Worm (Caenorhabditis elegans): ENCODE data around the gene mab-21.

ce11 chrIII:4568030-4568429 is 32.5 kb upstream of the mab-21 start, which contains the start of gene mlcd-1:
- TF ChIP-seq ceh-82 (tag; optimal IDR thresholded peaks at IDR 0.05): no peak
- no peak for TF ChIP-seq fkh-10 (GFP tag; optimal IDR thresholded peaks at IDR 0.05)
- TF ChIP-seq lin-13 (GFP tag; optimal IDR thresholded peaks at IDR 0.05): no peak
- TF ChIP-seq C04F5.9 (tag; optimal IDR thresholded peaks at IDR 0.05): no peak
- TF ChIP-seq zag-1 (tag; optimal IDR thresholded peaks at IDR 0.05): no peak
- no peak for TF ChIP-seq nhr-71 (tag; optimal IDR thresholded peaks at IDR 0.05)
- no peak for TF ChIP-seq snpc-4 (tag; optimal IDR thresholded peaks at IDR 0.05)
- TF ChIP-seq ces-1 (GFP tag; optimal IDR thresholded peaks at IDR 0.05): no peak
- no peak for TF ChIP-seq ztf-11 (tag; optimal IDR thresholded peaks at IDR 0.05)
- no peak for TF ChIP-seq lin-39 (tag; optimal IDR thresholded peaks at IDR 0.05)
- no peak for TF ChIP-seq C34B4.2 (tag; optimal IDR thresholded peaks at IDR 0.05)
- TF ChIP-seq ama-1 (optimal IDR thresholded peaks at IDR 0.05): no peak
- TF ChIP-seq lin-15B (tag; optimal IDR thresholded peaks at IDR 0.05): no peak
